Fruit fly (Drosophila melanogaster): Measurements from ENCODE around the gene Ssu72.

Gene Ssu72

DNA sequence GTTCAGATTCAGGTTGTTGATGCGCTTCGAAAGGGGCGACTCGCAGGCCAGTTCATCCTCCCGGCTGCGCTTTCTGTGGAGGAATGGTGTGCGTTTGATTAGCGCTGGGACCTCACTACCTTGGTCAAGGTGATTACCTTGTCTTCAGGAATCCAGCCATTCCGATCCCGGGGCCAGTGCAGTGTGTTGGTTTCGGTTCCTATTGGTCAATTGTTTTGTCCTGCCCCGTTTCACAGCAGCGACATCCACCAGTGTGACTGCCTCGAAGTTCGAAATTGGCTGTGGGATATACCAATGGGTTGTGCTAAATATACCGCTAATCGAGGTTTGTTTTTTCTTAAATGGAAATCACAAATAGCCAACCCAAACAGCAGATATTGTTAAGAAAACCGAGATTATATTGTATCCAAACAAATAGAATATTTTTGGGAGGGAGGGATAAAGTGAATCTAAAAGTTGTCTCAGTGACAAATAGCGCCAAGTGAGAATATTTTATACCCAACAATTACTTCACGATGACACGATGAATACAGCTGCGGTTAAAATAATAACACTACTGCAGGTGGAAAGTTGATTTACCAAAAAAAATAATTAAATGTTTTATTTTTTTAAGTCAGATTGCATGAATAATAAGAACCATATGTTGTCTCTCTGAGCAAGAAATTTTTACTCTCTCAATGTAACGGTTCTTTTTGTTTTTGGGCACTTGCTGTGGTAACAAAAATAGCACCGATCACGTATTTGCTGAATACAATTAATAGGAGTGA lies 30.6 kb downstream of the Ssu72 start, which contains the start of gene CG14229:
TSS of gene CG14229 (minus strand) at position 459 of the 767 bp plus-strand sequence.
- TF ChIP-seq noc (tag; optimal IDR thresholded peaks at IDR 0.05) = no peak

DNA sequence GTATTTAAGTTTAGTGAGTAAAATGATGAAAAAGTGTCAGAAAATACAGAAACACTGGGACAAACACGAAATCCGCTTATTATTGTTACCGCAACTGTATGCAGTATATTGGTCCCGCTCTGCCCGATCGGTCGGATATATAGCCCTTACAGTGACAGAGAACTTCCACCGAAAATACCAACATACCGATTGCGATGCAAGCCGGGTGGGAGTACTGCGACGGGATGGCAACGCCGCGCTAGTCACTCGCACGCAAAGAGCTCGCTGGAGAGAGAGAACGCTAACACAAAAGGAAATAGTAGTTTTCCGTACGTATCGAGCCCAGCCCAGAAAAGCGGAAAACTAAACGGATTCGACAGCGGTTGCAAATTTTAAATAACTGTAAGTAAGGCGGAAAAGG lies 32.5 kb downstream of the Ssu72 start, which contains the start of gene Cdc42:
TSS of gene Cdc42 (plus strand) at position 247 of the 400 bp plus-strand sequence.
- TF ChIP-seq noc (tag; optimal IDR thresholded peaks at IDR 0.05) = no peak

DNA sequence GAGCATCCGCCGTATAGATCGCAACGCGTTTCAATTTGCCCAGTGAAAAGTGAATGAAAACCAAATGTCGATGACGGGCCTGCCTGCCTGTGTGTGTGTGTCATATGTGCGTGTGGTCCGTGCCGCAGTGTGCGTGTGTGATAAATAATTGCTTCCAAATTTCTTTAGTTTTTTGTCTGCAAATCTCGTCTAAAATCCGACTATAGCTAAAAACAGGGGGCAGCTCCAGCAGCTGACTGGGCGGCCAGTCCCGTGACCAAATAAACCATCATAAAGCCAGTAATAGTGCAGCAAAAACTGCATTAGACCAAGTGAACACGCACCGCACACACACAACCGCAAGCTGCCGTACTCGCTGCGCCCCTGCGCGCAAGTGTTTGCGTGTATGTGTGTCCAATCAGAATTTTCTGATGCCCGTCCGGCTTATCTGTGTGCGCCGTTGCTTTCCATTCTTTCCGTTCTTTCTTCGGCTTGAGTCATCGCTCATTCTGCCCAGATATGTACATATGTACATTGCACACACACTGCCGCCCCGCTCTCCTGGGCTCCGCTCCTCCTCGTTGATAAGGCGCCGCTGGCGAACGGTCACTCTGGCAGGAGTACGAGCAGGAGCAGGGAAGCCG lies 33.0 kb downstream of the Ssu72 start:
- TF ChIP-seq noc (tag; optimal IDR thresholded peaks at IDR 0.05) = no peak

DNA sequence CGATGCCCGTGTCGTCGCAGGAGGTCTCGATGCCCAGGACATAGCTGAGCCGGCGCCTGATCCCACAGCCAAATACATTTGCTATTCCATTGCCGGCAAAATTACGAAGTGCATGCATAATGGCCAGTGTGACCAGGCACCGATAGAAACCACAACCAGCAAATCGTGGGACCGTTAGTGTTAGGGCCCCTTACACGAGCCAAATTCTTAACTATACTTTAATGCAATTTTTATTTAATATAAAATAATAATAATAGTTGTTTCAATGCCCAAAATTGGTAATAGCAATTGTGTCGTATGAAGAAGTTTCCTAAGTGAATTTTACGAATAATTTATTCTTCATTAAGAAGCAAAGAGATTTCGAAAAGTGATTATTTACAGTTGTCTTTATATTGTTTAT lies 37.2 kb downstream of the Ssu72 start, which contains the start of gene Tcs4:
TSS of gene Tcs4 (minus strand) at position 145 of the 400 bp plus-strand sequence.
- no peak for TF ChIP-seq noc (tag; optimal IDR thresholded peaks at IDR 0.05)

DNA sequence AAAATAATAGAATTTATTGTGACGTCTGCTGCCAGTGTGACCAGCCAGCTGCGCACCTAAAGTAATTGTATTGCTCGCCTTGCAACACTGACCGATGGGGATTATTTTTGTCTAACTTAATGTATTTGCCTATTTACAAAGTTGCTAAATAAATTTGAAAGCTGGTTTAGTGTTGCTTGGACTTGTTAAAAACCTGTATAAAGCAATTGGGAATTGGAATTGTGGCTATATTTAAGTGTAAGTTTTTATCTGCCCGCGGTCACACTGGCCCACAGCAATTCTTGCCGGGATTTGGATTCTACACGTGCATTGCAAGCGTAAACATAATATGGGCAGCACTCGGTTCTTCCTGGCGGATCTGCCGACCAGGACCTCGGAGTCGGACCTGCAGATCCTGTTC lies 39.7 kb downstream of the Ssu72 start, which contains the start of the genes CG14230 and CG14232:
TSS of gene CG14230 (plus strand) at position 94 of the 400 bp plus-strand sequence.
TSS of gene CG14232 (minus strand) at position 177 of the 400 bp plus-strand sequence.
- peak; percentile 16 for TF ChIP-seq noc (tag; optimal IDR thresholded peaks at IDR 0.05)

DNA sequence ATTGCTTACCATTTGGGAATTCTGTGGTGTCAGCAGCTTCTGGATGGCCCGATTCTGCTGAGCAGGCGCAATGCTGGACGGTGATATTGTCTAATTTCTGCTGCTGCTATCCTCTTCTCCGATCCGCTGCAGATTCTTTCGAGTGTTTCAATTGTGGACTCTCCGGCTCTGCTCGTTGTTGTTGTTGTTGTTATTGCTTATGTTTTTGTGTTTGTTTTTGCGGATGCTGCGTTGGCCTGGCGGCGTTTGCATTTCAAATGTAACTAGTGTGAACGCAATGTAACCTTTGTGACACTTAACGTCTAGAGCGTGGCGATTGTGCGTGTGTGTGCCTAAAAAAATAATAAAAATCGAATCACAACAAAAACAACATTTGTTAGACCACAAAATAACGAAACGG lies 47.6 kb downstream of the Ssu72 start:
- no peak for TF ChIP-seq noc (tag; optimal IDR thresholded peaks at IDR 0.05)

DNA sequence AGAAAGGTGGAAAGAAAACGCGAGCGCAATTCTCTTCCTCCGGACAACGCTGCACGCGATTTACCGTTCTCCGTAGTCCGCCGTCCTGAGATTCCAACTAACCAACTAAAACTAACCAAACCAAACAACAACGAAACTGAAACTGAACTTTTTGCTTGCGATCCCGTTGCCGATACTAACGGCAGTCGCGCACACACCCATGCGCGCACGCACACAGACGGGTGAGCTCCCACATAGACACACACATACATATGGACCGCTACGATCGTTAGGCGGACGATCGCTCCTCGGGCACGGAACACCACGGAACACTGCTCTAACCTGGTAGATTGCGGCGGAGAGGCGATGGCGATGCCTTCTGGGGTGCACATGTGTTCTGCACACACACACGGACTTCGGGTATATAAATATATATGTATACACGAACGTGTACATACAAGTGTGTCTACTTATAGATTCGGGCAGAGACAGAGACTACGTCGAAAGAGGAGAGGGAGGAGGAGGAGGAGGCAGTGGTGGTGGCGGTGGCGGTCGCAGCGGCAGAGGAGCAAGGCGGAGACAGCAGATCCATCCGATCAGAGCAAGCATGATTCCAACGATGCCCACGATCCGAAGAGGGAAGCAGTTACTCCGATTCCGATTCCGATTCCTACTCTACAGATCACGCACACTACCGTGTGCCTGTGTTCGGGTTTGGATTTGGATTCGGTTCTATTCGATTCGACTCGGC lies 48.7 kb downstream of the Ssu72 start, which contains the start of gene meso18E:
TSS of gene meso18E (minus strand) at position 148 of the 730 bp plus-strand sequence.
- no peak for TF ChIP-seq noc (tag; optimal IDR thresholded peaks at IDR 0.05)

DNA sequence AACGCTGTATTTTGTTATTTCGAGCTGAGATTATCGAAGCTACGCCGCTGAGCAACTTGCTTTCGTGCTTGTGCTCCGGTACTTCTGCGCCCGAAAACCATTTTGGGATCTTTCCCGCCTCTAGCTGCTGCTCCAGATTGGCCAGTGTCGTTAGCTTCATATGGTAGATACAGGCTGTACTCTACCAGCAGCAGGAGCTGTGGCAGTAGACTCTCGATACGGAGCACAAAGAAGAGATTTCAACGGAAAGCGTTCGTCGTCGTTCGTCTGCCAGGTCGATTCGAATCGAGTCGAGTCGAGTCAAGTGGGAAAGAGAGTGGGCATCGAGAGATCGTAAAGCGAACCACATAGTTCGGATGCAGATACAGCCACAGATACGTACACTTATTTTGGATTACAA lies 50.5 kb downstream of the Ssu72 start:
- TF ChIP-seq noc (tag; optimal IDR thresholded peaks at IDR 0.05) = no peak
